Worm (Caenorhabditis elegans): ENCODE data around the gene ZK131.11.
"Not testable (repeated sequence)": the region's sequence is repeated elsewhere in the genome, so short reads cannot be mapped to it uniquely, and the experiment has no call there.

DNA sequence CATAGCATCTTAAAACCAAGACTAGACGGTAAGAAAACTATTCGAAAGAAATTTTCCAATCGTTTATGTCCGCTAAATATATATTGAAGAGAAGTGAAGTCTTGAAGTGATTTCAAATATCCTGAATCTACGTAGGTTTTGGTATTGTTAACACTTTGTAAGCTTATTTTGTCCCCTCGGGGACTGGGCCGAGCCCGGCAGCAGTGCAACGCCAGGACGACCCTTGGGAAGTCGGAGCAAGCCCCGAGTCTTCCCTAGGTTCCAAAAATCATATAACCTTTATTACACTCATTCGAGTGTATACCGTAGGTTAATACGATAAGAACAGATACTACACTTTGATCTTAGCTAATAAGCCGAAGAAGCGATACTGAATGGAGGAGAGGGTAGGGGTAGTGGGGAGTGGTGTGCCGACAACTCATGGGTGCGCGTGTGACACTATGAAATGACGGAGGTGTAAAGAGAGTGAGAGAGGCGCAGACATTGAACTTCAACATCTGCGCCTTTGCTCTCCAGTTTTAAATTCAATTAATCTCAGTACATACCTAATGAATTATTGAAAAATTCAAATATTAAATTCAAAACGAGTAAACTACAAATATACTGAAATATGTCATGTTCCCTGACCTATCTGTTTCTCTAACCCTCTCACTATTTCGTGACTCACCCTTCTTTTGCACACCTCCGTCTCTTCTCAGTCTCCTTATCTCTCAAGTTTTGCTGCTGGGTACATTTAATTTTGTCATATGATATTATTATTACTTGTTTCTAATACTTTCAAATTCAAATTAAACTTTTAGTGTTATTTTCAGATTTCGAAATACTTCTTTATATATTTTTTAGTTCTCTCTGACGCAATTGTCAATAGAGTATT lies 37.3 kb downstream of the ZK131.11 start:
- TF ChIP-seq nhr-11 (tag; optimal IDR thresholded peaks at IDR 0.05); ceh-20 (GFP tag; IDR thresholded peaks at IDR 0.05); fos-1 (tag; optimal IDR thresholded peaks at IDR 0.05); unc-62 (GFP tag; optimal IDR thresholded peaks at IDR 0.05 in 1 of 2); unc-62 (tag; optimal IDR thresholded peaks at IDR 0.05); F37D6.2 (tag; optimal IDR thresholded peaks at IDR 0.05); ZK546.5 (tag; optimal IDR thresholded peaks at IDR 0.05); ceh-44 (GFP tag; IDR thresholded peaks at IDR 0.05): not testable (repeated sequence)
- peak in 1 of 2 experiments; percentile 43 for TF ChIP-seq mdl-1 (tag; optimal IDR thresholded peaks at IDR 0.05)
- peak; percentile 71 for TF ChIP-seq hlh-11 (tag; optimal IDR thresholded peaks at IDR 0.05)
- TF ChIP-seq aly-2 (tag; optimal IDR thresholded peaks at IDR 0.05) = peak; percentile 11
- TF ChIP-seq unc-130 (GFP tag; optimal IDR thresholded peaks at IDR 0.05) = peak; percentile 57

Data from whole organism, L4 larva.